Fruit fly (Drosophila melanogaster) whole organism, wandering third instar larva: ENCODE results near the gene CG3630.

Experiments
- Abd-B ChIP-seq: fragments of >200 bp; optimal IDR thresholded peaks from 2 replicates; lab custom pipeline; 2017; ENCODE audit warnings: missing biosample characterization, missing genetic modification characterization
- CG32264 ChIP-seq: fragments of 200-800 bp; sonication (Bioruptor generic); optimal IDR thresholded peaks from 2 replicates; lab custom pipeline; 2016; ENCODE audit warnings: missing biosample characterization, missing genetic modification characterization
- CG9705 ChIP-seq: fragments of 200-800 bp; sonication (Bioruptor generic); optimal IDR thresholded peaks from 2 replicates; lab custom pipeline; 2018; ENCODE audit warnings: missing biosample characterization, mild to moderate bottlenecking, missing genetic modification characterization
- CrebA ChIP-seq: fragments of 200-800 bp; sonication (Bioruptor generic); optimal IDR thresholded peaks from 2 replicates; lab custom pipeline; 2016; ENCODE audit warnings: missing biosample characterization, mild to moderate bottlenecking, missing genetic modification characterization, borderline replicate concordance
- Dfd ChIP-seq: fragments of >200 bp; optimal IDR thresholded peaks from 2 replicates; lab custom pipeline; 2017; ENCODE audit warnings: missing biosample characterization, missing genetic modification characterization
- Dif ChIP-seq: fragments of 200-275, 200-300 bp; sonication (Bioruptor generic); optimal IDR thresholded peaks from 2 replicates; lab custom pipeline; 2018; ENCODE audit warnings: missing biosample characterization, missing genetic modification characterization; ENCODE audit not compliant: partially characterized antibody
- GATAd ChIP-seq: sonication (Bioruptor generic); optimal IDR thresholded peaks from 2 replicates; lab custom pipeline; 2016; ENCODE audit warnings: missing biosample characterization, missing genetic modification characterization
- HLH106 ChIP-seq: fragments of 200-800 bp; optimal IDR thresholded peaks from 3 replicates; lab custom pipeline; 2019; ENCODE audit warnings: missing biosample characterization, mild to moderate bottlenecking, missing genetic modification characterization, moderate library complexity
- Hnf4 ChIP-seq: fragments of 200-800 bp; sonication (Bioruptor generic); optimal IDR thresholded peaks from 2 replicates; lab custom pipeline; 2016; ENCODE audit warnings: missing biosample characterization, mild to moderate bottlenecking, missing genetic modification characterization
- Hr78 ChIP-seq: fragments of >200 bp; optimal IDR thresholded peaks from 2 replicates; lab custom pipeline; 2017; ENCODE audit warnings: missing biosample characterization, missing genetic modification characterization
- Hr83 ChIP-seq: fragments of 200-300 bp; sonication (Bioruptor generic); optimal IDR thresholded peaks from 2 replicates; lab custom pipeline; 2016; ENCODE audit warnings: missing biosample characterization, mild to moderate bottlenecking, missing genetic modification characterization, moderate library complexity; ENCODE audit not compliant: poor library complexity, severe bottlenecking
- Jra ChIP-seq: sonication (Bioruptor generic); optimal IDR thresholded peaks from 2 replicates; lab custom pipeline; 2016; ENCODE audit warnings: missing biosample characterization, missing genetic modification characterization
- Mio ChIP-seq: sonication (Bioruptor generic); optimal IDR thresholded peaks from 2 replicates; lab custom pipeline; 2016; ENCODE audit warnings: missing biosample characterization, missing genetic modification characterization
- Myc ChIP-seq: fragments of >200 bp; optimal IDR thresholded peaks from 2 replicates; lab custom pipeline; 2017
- N ChIP-seq: fragments of >200 bp; optimal IDR thresholded peaks from 2 replicates; lab custom pipeline; 2018; ENCODE audit warnings: missing biosample characterization, missing external identifiers, missing genetic modification characterization
- OdsH ChIP-seq: fragments of 200-800 bp; sonication (Bioruptor generic); optimal IDR thresholded peaks from 2 replicates; lab custom pipeline; 2016; ENCODE audit warnings: missing biosample characterization, mild to moderate bottlenecking, missing genetic modification characterization
- Rel ChIP-seq, 2 experiments: fragments of 200-800 bp; sonication (Bioruptor generic) in 1 of 2; optimal IDR thresholded peaks; 2 replicates in 1 of 2; 3 replicates in 1 of 2; lab custom pipeline; 2016 to 2019; ENCODE audit warnings: mild to moderate bottlenecking in 2 of 2, missing biosample characterization in 2 of 2, missing genetic modification characterization in 2 of 2, moderate library complexity in 1 of 2
- Sp1 ChIP-seq: fragments of 200-800 bp; sonication (Bioruptor generic); optimal IDR thresholded peaks from 3 replicates; lab custom pipeline; 2019; ENCODE audit warnings: missing biosample characterization, mild to moderate bottlenecking, missing genetic modification characterization, moderate library complexity
- Vsx2 ChIP-seq: fragments of 200-300, 225-300 bp; sonication (Bioruptor generic); optimal IDR thresholded peaks from 2 replicates; lab custom pipeline; 2018; ENCODE audit warnings: missing biosample characterization, missing genetic modification characterization; ENCODE audit not compliant: partially characterized antibody
- br ChIP-seq: fragments of 200-800 bp; sonication (Bioruptor generic); optimal IDR thresholded peaks from 2 replicates; lab custom pipeline; 2016; ENCODE audit warnings: missing biosample characterization, missing genetic modification characterization
- brk ChIP-seq: fragments of 200-800 bp; sonication (Bioruptor generic); optimal IDR thresholded peaks from 2 replicates; lab custom pipeline; 2016; ENCODE audit warnings: missing biosample characterization, mild to moderate bottlenecking, missing genetic modification characterization
- dl ChIP-seq, 2 experiments: fragments of 175-275, 200-275 bp in 1 of 2; fragments of 200-275 bp in 1 of 2; sonication (Bioruptor generic); optimal IDR thresholded peaks; lab custom pipeline; 2018; ENCODE audit warnings: mild to moderate bottlenecking in 2 of 2, missing biosample characterization in 2 of 2, missing genetic modification characterization in 2 of 2, moderate library complexity in 2 of 2; ENCODE audit not compliant: partially characterized antibody in 2 of 2, insufficient read depth in 1 of 2
- dmrt93B ChIP-seq: fragments of 200-800 bp; sonication (Bioruptor generic); optimal IDR thresholded peaks from 2 replicates; lab custom pipeline; 2018; ENCODE audit warnings: missing biosample characterization, mild to moderate bottlenecking, missing genetic modification characterization
- dsf ChIP-seq: sonication (Bioruptor generic); optimal IDR thresholded peaks from 2 replicates; lab custom pipeline; 2016; ENCODE audit warnings: missing biosample characterization, missing genetic modification characterization, borderline replicate concordance
- ey ChIP-seq: fragments of 200-800 bp; sonication (Bioruptor generic); optimal IDR thresholded peaks from 2 replicates; lab custom pipeline; 2016; ENCODE audit warnings: missing biosample characterization, missing genetic modification characterization
- foxo ChIP-seq, 2 experiments: fragments of 200-800 bp; sonication (Bioruptor generic); optimal IDR thresholded peaks; 2 replicates in 1 of 2; 3 replicates in 1 of 2; lab custom pipeline; 2016 to 2017; ENCODE audit warnings: missing biosample characterization in 2 of 2, missing genetic modification characterization in 2 of 2
- fru ChIP-seq: fragments of 200-800 bp; sonication (Bioruptor generic); optimal IDR thresholded peaks from 3 replicates; lab custom pipeline; 2016; ENCODE audit warnings: missing biosample characterization, mild to moderate bottlenecking, missing genetic modification characterization
- h ChIP-seq: fragments of 200-800 bp; sonication (Bioruptor generic); optimal IDR thresholded peaks from 3 replicates; lab custom pipeline; 2016; ENCODE audit warnings: missing biosample characterization, mild to moderate bottlenecking, missing genetic modification characterization
- jim ChIP-seq: fragments of 175-275, 200-325 bp; sonication (Bioruptor generic); optimal IDR thresholded peaks from 2 replicates; lab custom pipeline; 2016; ENCODE audit warnings: missing biosample characterization, mild to moderate bottlenecking, missing genetic modification characterization
- lola ChIP-seq: fragments of >200 bp; optimal IDR thresholded peaks from 2 replicates; lab custom pipeline; 2017; ENCODE audit warnings: missing biosample characterization, missing genetic modification characterization
- pan ChIP-seq: fragments of >200 bp; optimal IDR thresholded peaks from 2 replicates; lab custom pipeline; 2017
- psq ChIP-seq: fragments of 200-800 bp; sonication (Bioruptor generic); optimal IDR thresholded peaks from 3 replicates; lab custom pipeline; 2017; ENCODE audit warnings: missing biosample characterization, mild to moderate bottlenecking, missing genetic modification characterization, moderate library complexity
- rgr ChIP-seq: fragments of 200-800 bp; sonication (Bioruptor generic); optimal IDR thresholded peaks from 3 replicates; lab custom pipeline; 2016; ENCODE audit warnings: missing biosample characterization, mild to moderate bottlenecking, missing genetic modification characterization
- sage ChIP-seq: fragments of 200-800 bp; sonication (Bioruptor generic); optimal IDR thresholded peaks from 2 replicates; lab custom pipeline; 2016; ENCODE audit warnings: missing biosample characterization, mild to moderate bottlenecking, missing genetic modification characterization
- sv ChIP-seq: fragments of 200-800 bp; sonication (Bioruptor generic); optimal IDR thresholded peaks from 3 replicates; lab custom pipeline; 2016; ENCODE audit warnings: missing biosample characterization, missing genetic modification characterization
- tai ChIP-seq: sonication (Bioruptor generic); optimal IDR thresholded peaks from 2 replicates; lab custom pipeline; 2016; ENCODE audit warnings: missing biosample characterization, missing genetic modification characterization
- usp ChIP-seq: fragments of >200 bp; optimal IDR thresholded peaks from 2 replicates; lab custom pipeline; 2017; ENCODE audit warnings: missing biosample characterization, missing genetic modification characterization
- woc ChIP-seq: sonication (Bioruptor generic); optimal IDR thresholded peaks from 2 replicates; lab custom pipeline; 2016; ENCODE audit warnings: missing biosample characterization, mild to moderate bottlenecking, missing genetic modification characterization

CG3630 gene

DNA sequence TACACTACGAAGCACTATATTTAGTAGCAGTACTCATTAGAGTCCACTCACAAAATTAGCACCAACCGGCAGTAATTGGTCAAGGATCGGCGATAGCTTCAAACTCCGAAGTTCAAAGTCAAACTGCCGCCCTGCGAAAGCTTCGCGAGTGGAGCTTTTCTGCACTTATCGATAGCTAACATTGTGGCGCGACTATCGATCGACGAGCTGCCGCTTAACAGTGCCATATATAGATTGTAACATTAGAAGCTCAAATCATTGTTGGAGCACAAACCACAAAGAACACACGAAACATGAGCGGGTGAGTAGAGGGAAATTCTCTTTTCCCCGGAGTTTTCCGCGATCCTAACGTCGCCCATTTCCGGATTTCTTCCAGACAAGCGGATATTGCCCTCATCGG, 16.9 kb upstream of the CG3630 start, which contains the start of gene Pgd:
Gene Pgd, plus strand, starts transcription at position 23 of the 400 bp plus-strand sequence.
- TF ChIP-seq brk (GFP tag; lab: Kevin White, UChicago) (no peak), Hnf4 (peak; percentile 24), dsf (no peak), Hr78 (no peak), fru (no peak), rgr (no peak), tai (GFP tag; lab: Kevin White, UChicago) (no peak), dmrt93B (GFP tag; lab: Kevin White, UChicago) (no peak), Jra (no peak), jim (GFP tag; lab: Kevin White, UChicago) (no peak), Myc (lab: Kevin White, UChicago) (no peak), Hr83 (peak; percentile 31), dl (GFP tag; optimal IDR thresholded peaks at IDR 0.05; lab: Kevin White, UChicago; ENCODE audit: insufficient read depth in 1 of 2, partially characterized antibody in 2 of 2) (no peak), Abd-B (GFP tag; lab: Kevin White, UChicago) (no peak), Rel (GFP tag; optimal IDR thresholded peaks at IDR 0.05; lab: Kevin White, UChicago) (no peak), Rel (tag; optimal IDR thresholded peaks at IDR 0.05; lab: Kevin White, UChicago) (peak; percentile 37), Sp1 (GFP tag; lab: Kevin White, UChicago) (peak; percentile 16), Dif (GFP tag; lab: Kevin White, UChicago) (no peak)
- TF ChIP-seq, all 38 proteins: peak for 4

DNA sequence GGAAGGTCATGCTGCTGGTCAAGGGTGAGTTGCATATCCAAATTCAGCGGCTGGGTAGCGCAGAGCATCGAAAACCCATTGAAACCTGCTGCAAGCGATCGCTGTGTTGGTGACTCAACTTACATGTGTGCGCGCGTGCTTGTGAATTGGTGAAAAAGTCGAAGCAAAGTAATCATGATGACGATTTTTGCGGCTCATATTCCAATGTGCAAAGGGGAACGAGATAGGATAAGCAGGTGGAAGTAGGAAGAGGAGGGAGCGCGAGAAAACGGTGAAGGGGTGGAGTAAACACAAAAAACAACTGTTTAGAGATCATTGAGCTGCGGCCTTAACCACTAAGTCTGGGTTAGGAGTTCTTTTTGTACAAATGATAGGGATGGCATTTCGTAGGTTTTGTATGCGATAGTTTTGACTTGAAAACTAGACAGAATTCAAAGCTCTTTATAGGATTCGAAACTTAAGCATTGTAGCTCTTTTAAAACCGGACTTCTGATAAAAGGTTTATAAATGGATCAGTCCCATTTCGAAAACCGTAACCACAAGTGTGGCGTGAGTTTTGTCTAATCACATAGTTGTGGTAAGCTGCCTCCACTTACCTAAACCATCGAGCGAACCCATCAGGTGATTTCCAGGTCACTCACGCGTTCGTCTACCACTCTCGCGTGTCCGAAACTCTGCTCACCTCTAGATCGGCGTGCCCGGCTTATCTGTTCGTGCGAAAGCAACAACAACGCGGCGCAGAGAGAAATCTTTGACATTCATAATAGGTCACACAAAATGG, 16.1 kb upstream of the CG3630 start:
- TF ChIP-seq h (GFP tag; lab: Kevin White, UChicago) (peak; percentile 71), brk (GFP tag; lab: Kevin White, UChicago) (no peak), Mio (GFP tag; lab: Kevin White, UChicago) (no peak), dmrt93B (GFP tag; lab: Kevin White, UChicago) (peak; percentile 41), Vsx2 (GFP tag; lab: Kevin White, UChicago) (no peak), CG9705 (GFP tag; lab: Kevin White, UChicago) (peak; percentile 8), HLH106 (tag; lab: Kevin White, UChicago) (peak; percentile 71), pan (lab: Kevin White, UChicago) (no peak), Sp1 (GFP tag; lab: Kevin White, UChicago) (peak; percentile 65), usp (no peak), lola (no peak), woc (GFP tag; lab: Kevin White, UChicago) (peak; percentile 80), Dfd (GFP tag; lab: Kevin White, UChicago) (no peak), Dif (GFP tag; lab: Kevin White, UChicago) (no peak), dl (GFP tag; optimal IDR thresholded peaks at IDR 0.05; lab: Kevin White, UChicago; ENCODE audit: insufficient read depth in 1 of 2, partially characterized antibody in 2 of 2) (no peak), Hr78 (no peak), Myc (lab: Kevin White, UChicago) (no peak), CrebA (GFP tag; lab: Kevin White, UChicago) (no peak), GATAd (peak; percentile 14), dsf (no peak), Hr83 (no peak), Jra (peak; percentile 12), jim (GFP tag; lab: Kevin White, UChicago) (no peak), N (GFP tag; lab: Kevin White, UChicago) (no peak), rgr (peak; percentile 64), OdsH (GFP tag; lab: Kevin White, UChicago) (peak; percentile 51), foxo (GFP tag; optimal IDR thresholded peaks at IDR 0.05; lab: Kevin White, UChicago) (peak in 1 of 2 experiments; percentile 73), ey (GFP tag; lab: Kevin White, UChicago) (peak; percentile 60), Abd-B (GFP tag; lab: Kevin White, UChicago) (no peak), br (peak; percentile 74), tai (GFP tag; lab: Kevin White, UChicago) (no peak), Rel (GFP tag; optimal IDR thresholded peaks at IDR 0.05; lab: Kevin White, UChicago) (no peak), Rel (tag; optimal IDR thresholded peaks at IDR 0.05; lab: Kevin White, UChicago) (peak; percentile 4), psq (GFP tag; lab: Kevin White, UChicago) (peak; percentile 54), CG32264 (peak; percentile 18), fru (peak; percentile 66), sv (GFP tag; lab: Kevin White, UChicago) (peak; percentile 4), Hnf4 (peak; percentile 67), sage (GFP tag; lab: Kevin White, UChicago) (no peak)
- TF ChIP-seq, all 38 proteins: peak for 19
